Worm (Caenorhabditis elegans): Measurements from ENCODE around the gene F20D6.9.

DNA sequence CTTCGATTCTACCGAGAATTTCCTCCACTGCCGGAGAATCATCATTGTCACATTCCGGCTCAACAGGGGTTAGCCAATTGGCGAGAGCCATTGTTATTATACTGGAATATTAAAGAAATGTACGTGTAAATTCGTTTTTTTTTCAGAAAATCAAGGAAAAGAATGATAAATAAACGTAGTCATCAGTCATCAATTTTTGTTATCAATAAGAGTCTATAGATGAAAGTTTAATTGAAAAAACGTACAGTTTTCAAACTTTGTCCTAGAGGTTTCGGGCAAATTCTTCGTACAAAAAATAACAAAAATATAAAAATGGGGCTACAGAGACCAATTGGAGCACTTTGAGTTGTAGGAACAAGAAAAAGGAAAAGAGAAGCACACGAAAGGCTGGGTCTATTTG lies 21.7 kb upstream of the F20D6.9 start, which contains the start of gene F20D6.11:
- TF ChIP-seq him-1 (tag; optimal IDR thresholded peaks at IDR 0.05) (no peak), dao-5 (tag; optimal IDR thresholded peaks at IDR 0.05) (no peak)
